Worm (Caenorhabditis elegans) whole organism, young adult: ENCODE measurements around the gene H28G03.3.

Experiments used
- C17E4.6 ChIP-seq: fragments of 200-800 bp; sonication (Bioruptor generic); IDR thresholded peaks from 2 replicates; pipeline ENCODE4 v1.3.6; 2022; ENCODE audit warnings: missing genetic modification reagents, missing genetic modification characterization, missing compliant biosample characterization
- F57C9.4 ChIP-seq: sonication (generic microtip); optimal IDR thresholded peaks from 2 replicates; lab custom pipeline; 2017; ENCODE audit warnings: mild to moderate bottlenecking, missing genetic modification characterization, missing compliant biosample characterization
- cebp-2 ChIP-seq: fragments of 200-800 bp; sonication (Bioruptor generic); IDR thresholded peaks from 2 replicates; pipeline ENCODE4 v1.3.6; 2022; ENCODE audit warnings: missing genetic modification characterization, missing compliant biosample characterization
- ceh-100 ChIP-seq: fragments of 200-800 bp; sonication (Bioruptor generic); IDR thresholded peaks from 2 replicates; pipeline ENCODE4 v1.3.6; 2022; ENCODE audit warnings: missing genetic modification reagents, missing genetic modification characterization, missing compliant biosample characterization
- lin-40 ChIP-seq: sonication (generic microtip); optimal IDR thresholded peaks from 2 replicates; lab custom pipeline; 2016; ENCODE audit warnings: missing genetic modification characterization, mild to moderate bottlenecking, missing compliant biosample characterization, missing genotype, missing genetic modification reagents
- nhr-80 ChIP-seq: sonication (generic microtip); optimal IDR thresholded peaks from 2 replicates; lab custom pipeline; 2016; ENCODE audit warnings: missing genetic modification characterization, missing compliant biosample characterization
- nhr-90 ChIP-seq: sonication (generic microtip); optimal IDR thresholded peaks from 2 replicates; lab custom pipeline; 2016; ENCODE audit warnings: missing genotype, mild to moderate bottlenecking, missing genetic modification characterization, missing compliant biosample characterization
- pha-4 ChIP-seq: fragments of 150-350 bp; sonication (generic microtip); optimal IDR thresholded peaks from 2 replicates; lab custom pipeline; 2014; ENCODE audit warnings: missing biosample characterization, missing genetic modification reagents, missing genetic modification characterization
- repo-1 ChIP-seq: sonication (generic microtip); optimal IDR thresholded peaks from 2 replicates; lab custom pipeline; 2017; ENCODE audit warnings: mild to moderate bottlenecking, missing genetic modification characterization, missing compliant biosample characterization
- ztf-18 ChIP-seq: sonication (generic microtip); optimal IDR thresholded peaks from 2 replicates; lab custom pipeline; 2016; ENCODE audit warnings: missing genotype, mild to moderate bottlenecking, missing genetic modification characterization, missing compliant biosample characterization

- TF ChIP-seq nhr-90 (tag; lab: Kevin White, UChicago) (no peak), ztf-18 (no peak), F57C9.4 (tag; lab: Kevin White, UChicago) (no peak), cebp-2 (GFP tag; lab: Robert Waterston, UW) (no peak), pha-4 (no peak), ceh-100 (GFP tag; lab: Robert Waterston, UW) (no peak), lin-40 (tag; lab: Kevin White, UChicago) (no peak), repo-1 (tag; lab: Kevin White, UChicago) (no peak), C17E4.6 (GFP tag; lab: Robert Waterston, UW) (no peak), nhr-80 (tag; lab: Kevin White, UChicago) (no peak)
These were observed 39.2 kb upstream of the H28G03.3 start for ce11 chrX:5265356-5265755.
